Fruit fly (Drosophila melanogaster) whole organism, embryonic: ENCODE data around the gene Fum1.

ENCODE experiments used
- BEAF-32 ChIP-seq: fragments of 200-800 bp; sonication (Bioruptor generic); optimal IDR thresholded peaks from 3 replicates; lab custom pipeline; 2017; ENCODE audit warnings: missing biosample characterization, missing genetic modification characterization, mild to moderate bottlenecking, moderate library complexity, missing genetic modification reagents
- Bgb ChIP-seq: fragments of 200-800 bp; sonication (Bioruptor generic); IDR thresholded peaks from 2 replicates; pipeline ENCODE4 v1.3.6; 2022; ENCODE audit warnings: missing biosample characterization, missing genetic modification characterization; ENCODE audit not compliant: partially characterized antibody
- CG10543 ChIP-seq: fragments of 200-800 bp; sonication (Bioruptor generic); optimal IDR thresholded peaks from 3 replicates; lab custom pipeline; 2017; ENCODE audit warnings: missing biosample characterization, mild to moderate bottlenecking, missing genetic modification characterization, moderate library complexity
- CG10979 ChIP-seq: fragments of 200-800 bp; sonication (Bioruptor generic); optimal IDR thresholded peaks from 2 replicates; lab custom pipeline; 2018; ENCODE audit warnings: missing biosample characterization, mild to moderate bottlenecking, missing genetic modification characterization, moderate library complexity
- CG11093 ChIP-seq: fragments of 200-800 bp; sonication (Bioruptor generic); IDR thresholded peaks from 3 replicates; pipeline ENCODE4 v1.3.6; 2022; ENCODE audit warnings: missing biosample characterization, missing genetic modification characterization
- CG11456 ChIP-seq: fragments of 200-800 bp; sonication (Bioruptor generic); IDR thresholded peaks from 3 replicates; pipeline ENCODE4 v1.3.6; 2022; ENCODE audit warnings: missing biosample characterization, missing genetic modification characterization
- CG16813 ChIP-seq: fragments of 200-800 bp; sonication (Bioruptor generic); IDR thresholded peaks from 3 replicates; pipeline ENCODE4 v1.3.6; 2022; ENCODE audit warnings: missing biosample characterization, missing genetic modification characterization; ENCODE audit not compliant: partially characterized antibody
- CG18011 ChIP-seq: fragments of 200-800 bp; sonication (Bioruptor generic); optimal IDR thresholded peaks from 2 replicates; lab custom pipeline; 2017; ENCODE audit warnings: missing biosample characterization, missing genetic modification characterization, mild to moderate bottlenecking, moderate library complexity, missing genotype
- CG2116 ChIP-seq: fragments of 200-800 bp; sonication (Bioruptor generic); optimal IDR thresholded peaks from 3 replicates; lab custom pipeline; 2018; ENCODE audit warnings: missing biosample characterization, mild to moderate bottlenecking, missing genetic modification characterization
- CG33213 ChIP-seq: fragments of 200-800 bp; sonication (Bioruptor generic); optimal IDR thresholded peaks from 3 replicates; lab custom pipeline; 2016; ENCODE audit warnings: missing biosample characterization, missing genetic modification characterization
- CG34224 ChIP-seq: fragments of 200-800 bp; sonication (Bioruptor generic); IDR thresholded peaks from 3 replicates; pipeline ENCODE4 v1.3.6; 2022; ENCODE audit warnings: missing biosample characterization, missing genetic modification characterization; ENCODE audit not compliant: partially characterized antibody
- CG6791 ChIP-seq: fragments of 200-800 bp; sonication (Bioruptor generic); IDR thresholded peaks from 3 replicates; pipeline ENCODE4 v1.3.6; 2022; ENCODE audit warnings: missing biosample characterization, missing genetic modification characterization; ENCODE audit not compliant: partially characterized antibody
- CG7928 ChIP-seq: fragments of 200-800 bp; sonication (Bioruptor generic); optimal IDR thresholded peaks from 2 replicates; lab custom pipeline; 2017; ENCODE audit warnings: missing biosample characterization, mild to moderate bottlenecking, missing genetic modification characterization
- CG7963 ChIP-seq: fragments of 200-800 bp; sonication (Bioruptor generic); IDR thresholded peaks from 3 replicates; pipeline ENCODE4 v1.3.6; 2022; ENCODE audit warnings: missing biosample characterization, missing genetic modification characterization; ENCODE audit not compliant: partially characterized antibody
- CG8388 ChIP-seq: fragments of 200-800 bp; sonication (Bioruptor generic); optimal IDR thresholded peaks from 2 replicates; lab custom pipeline; 2019; ENCODE audit warnings: missing biosample characterization, mild to moderate bottlenecking, missing genetic modification characterization, moderate library complexity
- CrebB ChIP-seq: fragments of 200-800 bp; sonication (Bioruptor generic); optimal IDR thresholded peaks from 3 replicates; lab custom pipeline; 2018; ENCODE audit warnings: missing biosample characterization, mild to moderate bottlenecking, missing genetic modification characterization
- Dad ChIP-seq: fragments of 200-800 bp; sonication (Bioruptor generic); optimal IDR thresholded peaks from 3 replicates; lab custom pipeline; 2016; ENCODE audit warnings: missing biosample characterization, missing genetic modification characterization
- Dbx ChIP-seq: fragments of 200-800 bp; sonication (Bioruptor generic); IDR thresholded peaks from 3 replicates; pipeline ENCODE4 v1.3.6; 2022; ENCODE audit warnings: missing biosample characterization, missing genetic modification characterization
- Dll ChIP-seq: fragments of 200-800 bp; sonication (Bioruptor generic); IDR thresholded peaks from 4 replicates; pipeline ENCODE4 v1.3.6; 2022; ENCODE audit warnings: missing biosample characterization, missing genetic modification characterization; ENCODE audit not compliant: partially characterized antibody
- Dp ChIP-seq: fragments of 200-800 bp; sonication (Bioruptor generic); optimal IDR thresholded peaks from 2 replicates; lab custom pipeline; 2018; ENCODE audit warnings: missing biosample characterization, mild to moderate bottlenecking, missing genetic modification characterization, moderate library complexity
- Dref ChIP-seq: fragments of 200-800 bp; sonication (Bioruptor generic); IDR thresholded peaks from 2 replicates; pipeline ENCODE4 v1.3.6; 2022; ENCODE audit warnings: missing biosample characterization, missing genetic modification characterization
- E2f1 ChIP-seq: fragments of 200-800 bp; sonication (Bioruptor generic); IDR thresholded peaks from 2 replicates; pipeline ENCODE4 v1.3.6; 2022; ENCODE audit warnings: missing biosample characterization, missing genetic modification characterization
- E2f2 ChIP-seq: fragments of 200-800 bp; sonication (Bioruptor generic); IDR thresholded peaks from 2 replicates; pipeline ENCODE4 v1.3.6; 2022; ENCODE audit warnings: missing biosample characterization, missing genetic modification characterization
- H15 ChIP-seq: fragments of 200-800 bp; sonication (Bioruptor generic); IDR thresholded peaks from 3 replicates; pipeline ENCODE4 v1.3.6; 2022; ENCODE audit warnings: missing biosample characterization, missing genetic modification characterization
- HLH4C ChIP-seq: fragments of 200-800 bp; sonication (Bioruptor generic); IDR thresholded peaks from 3 replicates; pipeline ENCODE4 v1.3.6; 2022; ENCODE audit warnings: missing biosample characterization, missing genetic modification characterization; ENCODE audit not compliant: partially characterized antibody
- MBD-R2 ChIP-seq: fragments of 200-800 bp; sonication (Bioruptor generic); IDR thresholded peaks from 2 replicates; pipeline ENCODE4 v1.3.6; 2022; ENCODE audit warnings: missing biosample characterization, missing genetic modification characterization
- Med ChIP-seq: fragments of 200-800 bp; sonication (Bioruptor generic); peaks from one replicate; lab custom pipeline; 2016; ENCODE audit warnings: missing biosample characterization, missing genetic modification characterization, mild to moderate bottlenecking, inconsistent platforms, moderate library complexity
- Myb ChIP-seq: fragments of 200-800 bp; sonication (Bioruptor generic); optimal IDR thresholded peaks from 2 replicates; lab custom pipeline; 2016; ENCODE audit warnings: missing biosample characterization, missing genetic modification characterization
- Opbp ChIP-seq: fragments of 200-800 bp; sonication (Bioruptor generic); IDR thresholded peaks from 3 replicates; pipeline ENCODE4 v1.3.6; 2022; ENCODE audit warnings: missing biosample characterization, missing genetic modification characterization; ENCODE audit not compliant: partially characterized antibody
- Rx ChIP-seq: fragments of 200-800 bp; sonication (Bioruptor generic); IDR thresholded peaks from 2 replicates; pipeline ENCODE4 v1.3.6; 2022; ENCODE audit warnings: missing biosample characterization, missing genetic modification characterization
- Scr ChIP-seq: fragments of 200-800 bp; sonication (Bioruptor generic); IDR thresholded peaks from 2 replicates; pipeline ENCODE4 v1.3.6; 2022; ENCODE audit warnings: missing biosample characterization, missing genetic modification characterization; ENCODE audit not compliant: partially characterized antibody
- Sox102F ChIP-seq: fragments of 200-800 bp; sonication (Bioruptor generic); optimal IDR thresholded peaks from 2 replicates; lab custom pipeline; 2018; ENCODE audit warnings: missing biosample characterization, mild to moderate bottlenecking, missing genetic modification characterization, moderate library complexity
- Sry-δ ChIP-seq: fragments of 200-800 bp; sonication (Bioruptor generic); optimal IDR thresholded peaks from 2 replicates; lab custom pipeline; 2016; ENCODE audit warnings: missing biosample characterization, missing genetic modification characterization
- ato ChIP-seq: fragments of 200-800 bp; sonication (Bioruptor generic); IDR thresholded peaks from 2 replicates; pipeline ENCODE4 v1.3.6; 2022; ENCODE audit warnings: missing biosample characterization, missing genetic modification characterization; ENCODE audit not compliant: partially characterized antibody
- bigmax ChIP-seq: fragments of 200-800 bp; sonication (Bioruptor generic); optimal IDR thresholded peaks from 2 replicates; lab custom pipeline; 2018; ENCODE audit warnings: missing biosample characterization, mild to moderate bottlenecking, missing genetic modification characterization
- chif ChIP-seq, 2 experiments: fragments of 200-800 bp; sonication (Bioruptor generic); optimal IDR thresholded peaks; 3 replicates each; lab custom pipeline; 2016; ENCODE audit warnings: missing biosample characterization in 2 of 2, missing genetic modification characterization in 2 of 2
- chinmo ChIP-seq: fragments of 200-800 bp; sonication (Bioruptor generic); IDR thresholded peaks from 4 replicates; pipeline ENCODE4 v1.3.6; 2022; ENCODE audit warnings: missing biosample characterization, missing genetic modification characterization; ENCODE audit not compliant: partially characterized antibody
- gcm ChIP-seq: fragments of 200-800 bp; sonication (Bioruptor generic); optimal IDR thresholded peaks from 2 replicates; lab custom pipeline; 2019; ENCODE audit warnings: missing biosample characterization, mild to moderate bottlenecking, missing genetic modification characterization, moderate library complexity
- hb ChIP-seq: fragments of 200-800 bp; sonication (Bioruptor generic); IDR thresholded peaks from 3 replicates; pipeline ENCODE4 v1.3.6; 2022; ENCODE audit warnings: missing biosample characterization, missing genetic modification characterization; ENCODE audit not compliant: partially characterized antibody
- hth ChIP-seq: fragments of >200 bp; optimal IDR thresholded peaks from 2 replicates; lab custom pipeline; 2017; ENCODE audit warnings: inconsistent platforms
- mld ChIP-seq: fragments of 200-800 bp; sonication (Bioruptor generic); IDR thresholded peaks from 3 replicates; pipeline ENCODE4 v1.3.6; 2022; ENCODE audit warnings: missing biosample characterization, missing genetic modification characterization; ENCODE audit not compliant: partially characterized antibody
- pzg ChIP-seq: fragments of 200-800 bp; sonication (Bioruptor generic); optimal IDR thresholded peaks from 3 replicates; lab custom pipeline; 2018; ENCODE audit warnings: missing biosample characterization, mild to moderate bottlenecking, missing genetic modification characterization, moderate library complexity
- slbo ChIP-seq: fragments of 200-800 bp; sonication (Bioruptor generic); IDR thresholded peaks from 2 replicates; pipeline ENCODE4 v1.3.6; 2022; ENCODE audit warnings: missing biosample characterization, missing genetic modification characterization
- sna ChIP-seq: fragments of 200-800 bp; sonication (Bioruptor generic); IDR thresholded peaks from 2 replicates; pipeline ENCODE4 v1.3.6; 2022; ENCODE audit warnings: missing biosample characterization, missing genetic modification characterization; ENCODE audit not compliant: partially characterized antibody
- stwl ChIP-seq: fragments of 200-800 bp; sonication (Bioruptor generic); optimal IDR thresholded peaks from 3 replicates; lab custom pipeline; 2018; ENCODE audit warnings: missing biosample characterization, mild to moderate bottlenecking, missing genetic modification characterization, moderate library complexity
- tna ChIP-seq: fragments of 200-800 bp; sonication (Bioruptor generic); IDR thresholded peaks from 2 replicates; pipeline ENCODE4 v1.3.6; 2022; ENCODE audit warnings: missing biosample characterization, missing genetic modification characterization; ENCODE audit not compliant: partially characterized antibody
- vnd ChIP-seq: fragments of 200-800 bp; sonication (Bioruptor generic); IDR thresholded peaks from 3 replicates; pipeline ENCODE4 v1.3.6; 2022; ENCODE audit warnings: missing biosample characterization, missing genetic modification characterization; ENCODE audit not compliant: partially characterized antibody
- zen ChIP-seq: fragments of 200-800 bp; sonication (Bioruptor generic); optimal IDR thresholded peaks from 3 replicates; lab custom pipeline; 2018; ENCODE audit warnings: missing biosample characterization, mild to moderate bottlenecking, missing genetic modification characterization, moderate library complexity

Gene Fum1

DNA sequence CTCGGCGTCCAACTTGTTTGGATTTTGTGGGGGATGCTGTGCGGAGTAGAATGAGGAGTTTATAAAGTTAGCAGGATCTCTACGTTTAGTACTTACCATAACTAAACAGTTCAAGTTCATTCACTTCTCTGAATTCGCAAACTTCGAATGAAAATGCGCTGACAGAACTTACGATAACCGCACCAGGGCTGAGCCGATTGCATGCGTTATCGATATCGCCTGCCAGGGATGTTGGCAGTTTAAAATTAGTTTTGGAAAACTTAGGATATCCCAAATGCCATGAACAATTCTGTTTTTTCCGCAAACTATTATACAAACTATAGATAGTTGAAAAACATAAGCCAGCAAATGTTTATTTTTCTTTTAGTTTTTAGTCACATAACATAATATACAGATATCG is 9.0 kb downstream of the Fum1 start, which contains the start of gene CG44303:
CG44303 (minus strand) TSS at position 154 of the 400 bp plus-strand sequence.
- peak; percentile 30 for TF ChIP-seq BEAF-32
- no peak for TF ChIP-seq H15
- TF ChIP-seq Dad (GFP tag; lab: Kevin White, UChicago): no peak
- TF ChIP-seq chinmo (GFP tag; lab: Robert Waterston, UW): 0 out of 4 replicates have a peak, but pooled peaks have one; percentile 11
- TF ChIP-seq CG2116 (GFP tag; lab: Kevin White, UChicago): peak; percentile 61
- peak; percentile 69; the same call in 2 of the 3 replicates for TF ChIP-seq Opbp (GFP tag; lab: Robert Waterston, UW)
- TF ChIP-seq CrebB (tag; lab: Kevin White, UChicago): no peak
- no peak for TF ChIP-seq gcm (GFP tag; lab: Kevin White, UChicago)
- TF ChIP-seq Sry-δ (GFP tag; lab: Kevin White, UChicago): peak; percentile 29
- TF ChIP-seq Dbx: no peak
- peak; percentile 43; the same call in 1 of the 2 replicates for TF ChIP-seq Scr
- no peak for TF ChIP-seq CG11093
- TF ChIP-seq CG10543: no peak
- TF ChIP-seq vnd (GFP tag; lab: Robert Waterston, UW): peak; percentile 62
- TF ChIP-seq Dp (GFP tag; lab: Kevin White, UChicago): peak; percentile 71
- 0 out of 4 replicates have a peak, but pooled peaks have one; percentile 36 for TF ChIP-seq Dll
- peak; percentile 79 for TF ChIP-seq ato (GFP tag; lab: Robert Waterston, UW)
- TF ChIP-seq CG6791 (GFP tag; lab: Robert Waterston, UW): peak; percentile 82
- TF ChIP-seq bigmax (GFP tag; lab: Kevin White, UChicago): no peak
- 0 out of 2 replicates have a peak, but pooled peaks have one; percentile 22 for TF ChIP-seq sna (GFP tag; lab: Robert Waterston, UW)
- peak; percentile 80 for TF ChIP-seq HLH4C
- peak; percentile 83 for TF ChIP-seq CG7928 (GFP tag; lab: Kevin White, UChicago)
- TF ChIP-seq chif (GFP tag; optimal IDR thresholded peaks at IDR 0.05; lab: Kevin White, UChicago): no peak
- TF ChIP-seq CG33213 (GFP tag; lab: Kevin White, UChicago): no peak
- no peak for TF ChIP-seq Med (GFP tag; lab: Kevin White, UChicago)
- no peak for TF ChIP-seq zen (tag; lab: Kevin White, UChicago)
- TF ChIP-seq Bgb: peak; percentile 65
- TF ChIP-seq CG11456 (GFP tag; lab: Robert Waterston, UW): no peak
- TF ChIP-seq CG16813 (GFP tag; lab: Robert Waterston, UW): peak; percentile 52; the same call in 2 of the 3 replicates
- TF ChIP-seq slbo: no peak
- peak; percentile 21 for TF ChIP-seq Myb (GFP tag; lab: Kevin White, UChicago)
- no peak for TF ChIP-seq CG18011 (GFP tag; lab: Kevin White, UChicago)
- TF ChIP-seq Sox102F (GFP tag; lab: Kevin White, UChicago): no peak
- peak; percentile 80 for TF ChIP-seq mld
- TF ChIP-seq E2f1 (GFP tag; lab: Robert Waterston, UW): no peak
- TF ChIP-seq CG7963 (GFP tag; lab: Robert Waterston, UW): peak; percentile 59; the same call in 2 of the 3 replicates
- TF ChIP-seq pzg: peak; percentile 28
- no peak for TF ChIP-seq CG8388
- TF ChIP-seq CG10979 (tag; lab: Kevin White, UChicago): no peak
- no peak for TF ChIP-seq Rx (GFP tag; lab: Robert Waterston, UW)
- TF ChIP-seq MBD-R2: peak; percentile 35; the same call in 1 of the 2 replicates
- TF ChIP-seq hb (GFP tag; lab: Robert Waterston, UW): peak; percentile 76; the same call in 2 of the 3 replicates
- peak; percentile 60; the same call in 2 of the 3 replicates for TF ChIP-seq CG34224 (GFP tag; lab: Robert Waterston, UW)
- peak; percentile 31 for TF ChIP-seq stwl (tag; lab: Kevin White, UChicago)
- TF ChIP-seq hth (lab: Kevin White, UChicago): no peak
- peak; percentile 66 for TF ChIP-seq tna (GFP tag; lab: Robert Waterston, UW)
- peak; percentile 77 for TF ChIP-seq Dref (GFP tag; lab: Robert Waterston, UW)
- TF ChIP-seq E2f2 (GFP tag; lab: Robert Waterston, UW): peak; percentile 79
